Worm (Caenorhabditis elegans): ENCODE measurements around the gene ssp-32.

The ssp-32 gene

ce11 chrIV:9944279-9944678 lies 49.1 kb downstream of the ssp-32 start:
- no peak for TF ChIP-seq ceh-32 (tag; optimal IDR thresholded peaks at IDR 0.05; ENCODE audit: poor library complexity)
- TF ChIP-seq F26F4.8 (GFP tag; conservative IDR thresholded peaks at IDR 0.05), result no peak
- TF ChIP-seq dve-1 (tag; optimal IDR thresholded peaks at IDR 0.05; ENCODE audit: insufficient read depth), result no peak
- TF ChIP-seq pha-4 (GFP tag; IDR thresholded peaks at IDR 0.05), result no peak
- TF ChIP-seq pha-4 (tag; optimal IDR thresholded peaks at IDR 0.05), result no peak
- no peak for TF ChIP-seq T26A8.4 (GFP tag; IDR thresholded peaks at IDR 0.05)
- TF ChIP-seq attf-4 (tag; optimal IDR thresholded peaks at IDR 0.05), result no peak
- TF ChIP-seq unc-130 (GFP tag; optimal IDR thresholded peaks at IDR 0.05), result no peak
